Worm (Caenorhabditis elegans) whole organism, L1 larva: Measurements from ENCODE around the gene dhhc-6.

ENCODE experiments used
- C04F5.9 ChIP-seq: sonication (generic microtip); optimal IDR thresholded peaks from 2 replicates; lab custom pipeline; 2016; ENCODE audit warnings: missing genetic modification characterization, missing compliant biosample characterization
- C34B4.2 ChIP-seq: sonication (generic microtip); optimal IDR thresholded peaks from 2 replicates; lab custom pipeline; 2017; ENCODE audit warnings: mild to moderate bottlenecking, missing genetic modification characterization, missing compliant biosample characterization
- aha-1 ChIP-seq: fragments of 150-350 bp; optimal IDR thresholded peaks from 2 replicates; lab custom pipeline; 2014; ENCODE audit warnings: missing biosample characterization, missing genetic modification characterization
- ama-1 ChIP-seq: fragments of 150-350 bp; optimal IDR thresholded peaks from 2 replicates; lab custom pipeline; 2014
- blmp-1 ChIP-seq: fragments of 150-350 bp; optimal IDR thresholded peaks from 2 replicates; lab custom pipeline; 2014; ENCODE audit warnings: missing biosample characterization, missing genetic modification characterization
- ceh-8 ChIP-seq: fragments of 200-800 bp; sonication (Bioruptor generic); optimal IDR thresholded peaks from 2 replicates; lab custom pipeline; 2018; ENCODE audit warnings: mild to moderate bottlenecking, missing genetic modification characterization, moderate library complexity, missing compliant biosample characterization
- ces-1 ChIP-seq: fragments of 150-350 bp; optimal IDR thresholded peaks from 2 replicates; lab custom pipeline; 2014; ENCODE audit warnings: missing biosample characterization, missing genetic modification reagents, missing genetic modification characterization
- dpl-1 ChIP-seq, 3 experiments: fragments of 150-350 bp in 2 of 3; sonication (generic microtip) in 1 of 3; optimal IDR thresholded peaks; 2 replicates each; lab custom pipeline; 2014 to 2017; ENCODE audit warnings: missing biosample characterization in 3 of 3, missing genetic modification characterization in 3 of 3, missing genetic modification reagents in 3 of 3
- dsc-1 ChIP-seq: sonication (generic microtip); optimal IDR thresholded peaks from 2 replicates; lab custom pipeline; 2016; ENCODE audit warnings: mild to moderate bottlenecking, missing genetic modification characterization, missing compliant biosample characterization
- efl-1 ChIP-seq, 4 experiments: fragments of 150-350 bp; optimal IDR thresholded peaks in 3 of 4; peaks in 1 of 4; 1 replicate in 1 of 4; 2 replicates in 3 of 4; lab custom pipeline; 2014; ENCODE audit warnings: missing biosample characterization in 2 of 4, missing genetic modification characterization in 2 of 4, missing genetic modification reagents in 2 of 4
- elt-2 ChIP-seq: sonication (generic microtip); optimal IDR thresholded peaks from 2 replicates; lab custom pipeline; 2016; ENCODE audit warnings: missing genetic modification characterization, mild to moderate bottlenecking, inconsistent platforms, missing compliant biosample characterization, missing genetic modification reagents
- fkh-10 ChIP-seq: sonication (generic microtip); optimal IDR thresholded peaks from 2 replicates; lab custom pipeline; 2017; ENCODE audit warnings: missing biosample characterization, missing genetic modification reagents, missing genetic modification characterization
- fkh-4 ChIP-seq: sonication (generic microtip); optimal IDR thresholded peaks from 2 replicates; lab custom pipeline; 2016; ENCODE audit warnings: missing compliant biosample characterization, missing genetic modification characterization, borderline replicate concordance
- fkh-8 ChIP-seq: sonication (generic microtip); optimal IDR thresholded peaks from 2 replicates; lab custom pipeline; 2016; ENCODE audit warnings: mild to moderate bottlenecking, missing genetic modification characterization, missing compliant biosample characterization
- fos-1 ChIP-seq: fragments of 150-350 bp; optimal IDR thresholded peaks from 2 replicates; lab custom pipeline; 2014; ENCODE audit warnings: missing biosample characterization, missing genetic modification characterization
- hlh-17 ChIP-seq: fragments of 200-800 bp; sonication (Bioruptor generic); optimal IDR thresholded peaks from 2 replicates; lab custom pipeline; 2018; ENCODE audit warnings: missing genetic modification characterization, mild to moderate bottlenecking, missing compliant biosample characterization, moderate library complexity, borderline replicate concordance
- hpl-2 ChIP-seq: fragments of 150-350 bp; optimal IDR thresholded peaks from 2 replicates; lab custom pipeline; 2014; ENCODE audit warnings: missing biosample characterization, missing genetic modification reagents, missing genetic modification characterization
- irx-1 ChIP-seq: sonication (generic microtip); optimal IDR thresholded peaks from 2 replicates; lab custom pipeline; 2016; ENCODE audit warnings: missing genetic modification characterization, missing compliant biosample characterization
- isw-1 ChIP-seq: fragments of 200-800 bp; sonication (Bioruptor generic); IDR thresholded peaks from 2 replicates; pipeline ENCODE4 v1.3.6; 2022; ENCODE audit warnings: missing genetic modification characterization, missing compliant biosample characterization
- lin-14 ChIP-seq: fragments of 200-800 bp; sonication (Bioruptor generic); optimal IDR thresholded peaks from 2 replicates; lab custom pipeline; 2018; ENCODE audit warnings: mild to moderate bottlenecking, missing genetic modification characterization, moderate library complexity, missing compliant biosample characterization
- mep-1 ChIP-seq: fragments of 150-350 bp; optimal IDR thresholded peaks from 2 replicates; lab custom pipeline; 2014; ENCODE audit warnings: missing biosample characterization, missing genetic modification characterization
- nhr-47 ChIP-seq: sonication (generic microtip); optimal IDR thresholded peaks from 2 replicates; lab custom pipeline; 2016; ENCODE audit warnings: mild to moderate bottlenecking, missing genetic modification characterization, moderate library complexity, missing compliant biosample characterization
- nhr-71 ChIP-seq: sonication (generic microtip); optimal IDR thresholded peaks from 2 replicates; lab custom pipeline; 2016; ENCODE audit warnings: mild to moderate bottlenecking, missing genetic modification characterization, moderate library complexity, missing compliant biosample characterization
- nhr-77 ChIP-seq: fragments of 150-350 bp; optimal IDR thresholded peaks from 2 replicates; lab custom pipeline; 2014; ENCODE audit warnings: missing biosample characterization, missing genetic modification characterization
- nhr-85 ChIP-seq: sonication (generic microtip); peaks from one replicate; lab custom pipeline; 2016; ENCODE audit warnings: missing genetic modification characterization, inconsistent platforms, missing compliant biosample characterization
- pag-3 ChIP-seq: sonication (generic microtip); optimal IDR thresholded peaks from 2 replicates; lab custom pipeline; 2017; ENCODE audit warnings: missing genetic modification characterization, mild to moderate bottlenecking, missing compliant biosample characterization, antibody characterized with exemption, borderline replicate concordance; ENCODE audit not compliant: insufficient read depth
- skn-1 ChIP-seq: fragments of 150-350 bp; optimal IDR thresholded peaks from 2 replicates; lab custom pipeline; 2014; ENCODE audit warnings: missing biosample characterization, missing genetic modification characterization
- snpc-4 ChIP-seq: fragments of 150-350 bp; optimal IDR thresholded peaks from 2 replicates; lab custom pipeline; 2014; ENCODE audit warnings: missing biosample characterization, missing genetic modification characterization
- sptf-1 ChIP-seq: fragments of 150-350 bp; optimal IDR thresholded peaks from 2 replicates; lab custom pipeline; 2014; ENCODE audit warnings: missing biosample characterization, missing genetic modification characterization
- tbx-2 ChIP-seq: sonication (generic microtip); optimal IDR thresholded peaks from 2 replicates; lab custom pipeline; 2016; ENCODE audit warnings: missing genetic modification characterization, missing compliant biosample characterization
- unc-130 ChIP-seq: fragments of 150-350 bp; optimal IDR thresholded peaks from 2 replicates; lab custom pipeline; 2017; ENCODE audit warnings: missing biosample characterization, missing genetic modification characterization, inconsistent platforms
- unc-86 ChIP-seq: sonication (generic microtip); optimal IDR thresholded peaks from 2 replicates; lab custom pipeline; 2016; ENCODE audit warnings: missing genetic modification characterization, missing compliant biosample characterization
- vab-15 ChIP-seq: sonication (generic microtip); optimal IDR thresholded peaks from 2 replicates; lab custom pipeline; 2017; ENCODE audit warnings: missing genotype, mild to moderate bottlenecking, missing genetic modification characterization, missing compliant biosample characterization
- xbp-1 ChIP-seq: sonication (generic microtip); optimal IDR thresholded peaks from 2 replicates; lab custom pipeline; 2016; ENCODE audit warnings: missing genetic modification characterization, missing compliant biosample characterization
- zag-1 ChIP-seq: fragments of 150-350 bp; optimal IDR thresholded peaks from 2 replicates; lab custom pipeline; 2014; ENCODE audit warnings: missing biosample characterization, missing genetic modification characterization
- ztf-4 ChIP-seq: fragments of 150-350 bp; optimal IDR thresholded peaks from 2 replicates; lab custom pipeline; 2014; ENCODE audit warnings: missing biosample characterization, missing genetic modification characterization

dhhc-6 gene

ce11 chrIV:12129204-12129603, 4.5 kb downstream of the dhhc-6 start, which contains the start of gene lin-24:
Gene lin-24, plus strand, starts transcription at chrIV:12129504.
- TF ChIP-seq hpl-2 (GFP tag; lab: Kevin White, UChicago) (no peak), efl-1 (optimal IDR thresholded peaks at IDR 0.05; lab: Kevin White, UChicago) (no peak), efl-1 (GFP tag; optimal IDR thresholded peaks at IDR 0.05 in 1 of 2; lab: Kevin White, UChicago) (peak in 1 of 2 experiments; percentile 11)

- TF ChIP-seq C04F5.9 = no peak
- no peak for TF ChIP-seq ama-1 (lab: Kevin White, UChicago)
- no peak for TF ChIP-seq dpl-1 (GFP tag; optimal IDR thresholded peaks at IDR 0.05; lab: Kevin White, UChicago)
- no peak for TF ChIP-seq blmp-1 (tag; lab: Kevin White, UChicago)
- no peak for TF ChIP-seq fos-1 (tag; lab: Kevin White, UChicago)
- peak; percentile 46 for TF ChIP-seq lin-14
- no peak for TF ChIP-seq nhr-77 (tag; lab: Kevin White, UChicago)
- no peak for TF ChIP-seq fkh-8 (tag; lab: Kevin White, UChicago)
- no peak for TF ChIP-seq skn-1 (tag; lab: Kevin White, UChicago)
- no peak for TF ChIP-seq dsc-1 (tag; lab: Kevin White, UChicago)
- TF ChIP-seq nhr-85 (tag; lab: Kevin White, UChicago) = peak; percentile 9
- TF ChIP-seq vab-15 = no peak
- no peak for TF ChIP-seq efl-1 (optimal IDR thresholded peaks at IDR 0.05; lab: Kevin White, UChicago)
- TF ChIP-seq efl-1 (GFP tag; optimal IDR thresholded peaks at IDR 0.05 in 1 of 2; lab: Kevin White, UChicago) = peak in 1 of 2 experiments; percentile 55
- no peak for TF ChIP-seq C34B4.2 (tag; lab: Kevin White, UChicago)
- TF ChIP-seq tbx-2 (tag; lab: Kevin White, UChicago) = no peak
- no peak for TF ChIP-seq unc-130
- TF ChIP-seq nhr-47 (tag; lab: Kevin White, UChicago) = no peak
- TF ChIP-seq zag-1 (tag; lab: Kevin White, UChicago) = no peak
- no peak for TF ChIP-seq pag-3
- peak; percentile 59 for TF ChIP-seq snpc-4 (tag; lab: Kevin White, UChicago)
- no peak for TF ChIP-seq fkh-4 (tag; lab: Kevin White, UChicago)
These were observed 6.7 kb downstream of the dhhc-6 start for ce11 chrIV:12131308-12132072.

ce11 chrIV:12133776-12134175, 9.0 kb downstream of the dhhc-6 start:
- no peak for TF ChIP-seq elt-2 (tag; lab: Kevin White, UChicago)
- TF ChIP-seq nhr-71 = no peak
- no peak for TF ChIP-seq sptf-1
- TF ChIP-seq mep-1 = peak; percentile 18
- peak; percentile 27 for TF ChIP-seq blmp-1 (tag; lab: Kevin White, UChicago)
- TF ChIP-seq isw-1 (GFP tag; lab: Robert Waterston, UW) = no peak
- TF ChIP-seq irx-1 (tag; lab: Kevin White, UChicago) = no peak
- TF ChIP-seq nhr-85 (tag; lab: Kevin White, UChicago) = peak; percentile 71
- TF ChIP-seq ztf-4 (tag; lab: Kevin White, UChicago) = no peak
- no peak for TF ChIP-seq ces-1 (GFP tag; lab: Kevin White, UChicago)
- no peak for TF ChIP-seq aha-1 (tag; lab: Kevin White, UChicago)
- no peak for TF ChIP-seq unc-86 (tag; lab: Kevin White, UChicago)
- no peak for TF ChIP-seq hlh-17 (GFP tag; lab: Kevin White, UChicago)

ce11 chrIV:12134991-12135390, 10.2 kb downstream of the dhhc-6 start:
- TF ChIP-seq nhr-85 (tag; lab: Kevin White, UChicago) (peak; percentile 44), C04F5.9 (no peak), ceh-8 (GFP tag; lab: Kevin White, UChicago) (peak; percentile 78), fkh-10 (GFP tag; lab: Kevin White, UChicago) (no peak), xbp-1 (no peak), nhr-47 (tag; lab: Kevin White, UChicago) (no peak)
